Worm (Caenorhabditis elegans) whole organism, L4 larva: ENCODE measurements around the gene D1046.4.
A peak's percentile ranks its signal among the peaks of the same experiment; 100 is the strongest.

Experiments
- D1046.2 ChIP-seq: fragments of 200-800 bp; sonication (Bioruptor generic); IDR thresholded peaks from 2 replicates; pipeline ENCODE4 v1.3.6; 2022; ENCODE audit warnings: missing genetic modification characterization, missing compliant biosample characterization
- F10B5.3 ChIP-seq: sonication (generic microtip); optimal IDR thresholded peaks from 2 replicates; lab custom pipeline; 2016; ENCODE audit warnings: mild to moderate bottlenecking, missing genetic modification characterization, missing compliant biosample characterization
- F49E8.2 ChIP-seq: sonication (generic microtip); optimal IDR thresholded peaks from 2 replicates; lab custom pipeline; 2016; ENCODE audit warnings: missing compliant biosample characterization, mild to moderate bottlenecking, missing genetic modification characterization, borderline replicate concordance
- T20F7.1 ChIP-seq: fragments of 200-800 bp; sonication (Bioruptor generic); optimal IDR thresholded peaks from 2 replicates; lab custom pipeline; 2018; ENCODE audit warnings: mild to moderate bottlenecking, missing genetic modification characterization, missing compliant biosample characterization
- T26A8.4 ChIP-seq: fragments of 200-800 bp; sonication (Bioruptor generic); IDR thresholded peaks from 2 replicates; pipeline ENCODE4 v1.3.6; 2022; ENCODE audit warnings: missing genetic modification characterization, missing compliant biosample characterization
- Y48G9A.11 ChIP-seq: fragments of 200-800 bp; sonication (Bioruptor generic); IDR thresholded peaks from 2 replicates; pipeline ENCODE4 v1.3.6; 2022; ENCODE audit warnings: missing genetic modification reagents, missing genetic modification characterization, missing compliant biosample characterization
- ZK337.2 ChIP-seq: fragments of 200-800 bp; sonication (Bioruptor generic); IDR thresholded peaks from 2 replicates; pipeline ENCODE4 v1.3.6; 2022; ENCODE audit warnings: missing genetic modification reagents, missing genetic modification characterization, missing compliant biosample characterization
- aha-1 ChIP-seq: fragments of 150-350 bp; peaks from one replicate; lab custom pipeline; 2014; ENCODE audit warnings: missing biosample characterization, missing genetic modification characterization
- aly-2 ChIP-seq: sonication (generic microtip); optimal IDR thresholded peaks from 2 replicates; lab custom pipeline; 2018; ENCODE audit warnings: missing biosample characterization, missing genetic modification characterization
- ama-1 ChIP-seq: fragments of 150-350 bp; optimal IDR thresholded peaks from 2 replicates; lab custom pipeline; 2014; ENCODE audit warnings: inconsistent platforms, mixed read lengths
- arid-1 ChIP-seq: fragments of 200-800 bp; sonication (Bioruptor generic); conservative IDR thresholded peaks from 2 replicates; pipeline ENCODE4 v1.3.6; 2022; ENCODE audit warnings: missing genetic modification reagents, missing genetic modification characterization, missing compliant biosample characterization
- ceh-20 ChIP-seq: fragments of 200-800 bp; sonication (Bioruptor generic); IDR thresholded peaks from 2 replicates; pipeline ENCODE4 v1.3.6; 2022; ENCODE audit warnings: missing genetic modification reagents, missing genetic modification characterization, missing compliant biosample characterization
- ceh-28 ChIP-seq: fragments of 150-350 bp; optimal IDR thresholded peaks from 2 replicates; lab custom pipeline; 2014; ENCODE audit warnings: missing biosample characterization, missing genetic modification reagents, missing genetic modification characterization
- ceh-62 ChIP-seq: sonication (generic microtip); optimal IDR thresholded peaks from 2 replicates; lab custom pipeline; 2017; ENCODE audit warnings: missing biosample characterization, missing genetic modification characterization
- ceh-82 ChIP-seq: sonication (generic microtip); optimal IDR thresholded peaks from 2 replicates; lab custom pipeline; 2017; ENCODE audit warnings: missing biosample characterization, missing genetic modification characterization
- ces-1 ChIP-seq: fragments of 150-350 bp; sonication (generic microtip); optimal IDR thresholded peaks from 4 replicates; lab custom pipeline; 2014; ENCODE audit warnings: missing biosample characterization, missing genetic modification reagents, missing genetic modification characterization
- ctbp-1 ChIP-seq: fragments of 200-800 bp; sonication (Bioruptor generic); IDR thresholded peaks from 2 replicates; pipeline ENCODE4 v1.3.6; 2022; ENCODE audit warnings: missing genetic modification reagents, missing genetic modification characterization, missing compliant biosample characterization
- daf-16 ChIP-seq, 3 experiments: sonication (generic microtip); optimal IDR thresholded peaks; 2 replicates each; lab custom pipeline; 2016 to 2017; ENCODE audit warnings: missing genetic modification characterization in 3 of 3, missing genetic modification reagents in 3 of 3, mild to moderate bottlenecking in 2 of 3, missing compliant biosample characterization in 2 of 3, missing biosample characterization in 1 of 3, moderate library complexity in 1 of 3
- daf-19 ChIP-seq: fragments of 200-800 bp; sonication (Bioruptor generic); conservative IDR thresholded peaks from 2 replicates; pipeline ENCODE4 v1.3.6; 2022; ENCODE audit warnings: missing genetic modification characterization, missing compliant biosample characterization
- daf-8 ChIP-seq: fragments of 200-800 bp; sonication (Bioruptor generic); IDR thresholded peaks from 2 replicates; pipeline ENCODE4 v1.3.6; 2022; ENCODE audit warnings: missing genetic modification characterization, missing compliant biosample characterization
- dmd-8 ChIP-seq: fragments of 200-800 bp; sonication (Bioruptor generic); IDR thresholded peaks from 2 replicates; pipeline ENCODE4 v1.3.6; 2022; ENCODE audit warnings: missing genetic modification characterization, missing compliant biosample characterization
- dpl-1 ChIP-seq: fragments of 150-350 bp; optimal IDR thresholded peaks from 2 replicates; lab custom pipeline; 2014; ENCODE audit warnings: missing biosample characterization, missing genetic modification reagents, missing genetic modification characterization
- dve-1 ChIP-seq: sonication (generic microtip); optimal IDR thresholded peaks from 2 replicates; lab custom pipeline; 2017; ENCODE audit warnings: antibody characterized with exemption, mild to moderate bottlenecking, missing genetic modification characterization, missing compliant biosample characterization; ENCODE audit not compliant: insufficient read depth
- egl-27 ChIP-seq: sonication (generic microtip); optimal IDR thresholded peaks from 3 replicates; lab custom pipeline; 2017; ENCODE audit warnings: missing biosample characterization, missing genetic modification reagents, missing genetic modification characterization
- hlh-11 ChIP-seq: fragments of 200-800 bp; sonication (Bioruptor generic); optimal IDR thresholded peaks from 2 replicates; lab custom pipeline; 2018; ENCODE audit warnings: mild to moderate bottlenecking, missing genetic modification characterization, missing compliant biosample characterization
- hmg-1.1 ChIP-seq: fragments of 200-800 bp; sonication (Bioruptor generic); IDR thresholded peaks from 2 replicates; pipeline ENCODE4 v1.3.6; 2022; ENCODE audit warnings: missing genetic modification reagents, missing genetic modification characterization, missing compliant biosample characterization
- lim-7 ChIP-seq: fragments of 200-800 bp; sonication (Bioruptor generic); IDR thresholded peaks from 2 replicates; pipeline ENCODE4 v1.3.6; 2022; ENCODE audit warnings: missing genetic modification characterization, missing compliant biosample characterization
- lin-13 ChIP-seq: fragments of 150-350 bp; optimal IDR thresholded peaks from 2 replicates; lab custom pipeline; 2014; ENCODE audit warnings: missing biosample characterization, missing genetic modification reagents, missing genetic modification characterization
- lin-29 ChIP-seq: fragments of 200-800 bp; sonication (Bioruptor generic); IDR thresholded peaks from 2 replicates; pipeline ENCODE4 v1.3.6; 2022; ENCODE audit warnings: missing genetic modification reagents, missing genetic modification characterization, missing compliant biosample characterization
- lin-38 ChIP-seq: fragments of 200-800 bp; sonication (Bioruptor generic); IDR thresholded peaks from 2 replicates; pipeline ENCODE4 v1.3.6; 2022; ENCODE audit warnings: missing genetic modification reagents, missing genetic modification characterization, missing compliant biosample characterization
- lir-3 ChIP-seq: sonication (generic microtip); optimal IDR thresholded peaks from 2 replicates; lab custom pipeline; 2016; ENCODE audit warnings: mild to moderate bottlenecking, missing genetic modification characterization, missing compliant biosample characterization
- madf-5 ChIP-seq, 2 experiments: fragments of 200-800 bp; sonication (Bioruptor generic); IDR thresholded peaks; 2 replicates each; pipeline ENCODE4 v1.3.6; 2022; ENCODE audit warnings: missing compliant biosample characterization in 2 of 2, missing genetic modification characterization in 2 of 2
- mdl-1 ChIP-seq, 2 experiments: fragments of 150-350 bp in 1 of 2; sonication (generic microtip) in 1 of 2; optimal IDR thresholded peaks; 2 replicates each; lab custom pipeline; 2014 to 2017; ENCODE audit warnings: missing biosample characterization in 2 of 2, missing genetic modification characterization in 2 of 2
- mep-1 ChIP-seq: fragments of 150-350 bp; sonication (generic microtip); optimal IDR thresholded peaks from 3 replicates; lab custom pipeline; 2014; ENCODE audit warnings: missing biosample characterization, missing genetic modification characterization
- nhr-11 ChIP-seq: fragments of 150-350 bp; optimal IDR thresholded peaks from 2 replicates; lab custom pipeline; 2014; ENCODE audit warnings: missing biosample characterization, missing genetic modification characterization
- nhr-237 ChIP-seq: sonication (generic microtip); optimal IDR thresholded peaks from 2 replicates; lab custom pipeline; 2017; ENCODE audit warnings: missing biosample characterization, missing genetic modification characterization
- nhr-28 ChIP-seq: fragments of 150-350 bp; optimal IDR thresholded peaks from 2 replicates; lab custom pipeline; 2014; ENCODE audit warnings: missing biosample characterization, missing genetic modification characterization
- nhr-41 ChIP-seq: fragments of 200-800 bp; sonication (Bioruptor generic); IDR thresholded peaks from 2 replicates; pipeline ENCODE4 v1.3.6; 2022; ENCODE audit warnings: missing genetic modification reagents, missing genetic modification characterization, missing compliant biosample characterization
- pha-4 ChIP-seq, 2 experiments: fragments of 150-350 bp in 1 of 2; fragments of 200-800 bp in 1 of 2; sonication (Bioruptor generic) in 1 of 2; IDR thresholded peaks in 1 of 2; optimal IDR thresholded peaks in 1 of 2; 2 replicates each; pipeline versions ENCODE4 v1.3.6 to Lab custom; 2014 to 2022; ENCODE audit warnings: missing genetic modification characterization in 2 of 2, missing genetic modification reagents in 2 of 2, missing biosample characterization in 1 of 2, missing compliant biosample characterization in 1 of 2
- php-3 ChIP-seq: fragments of 200-800 bp; sonication (Bioruptor generic); IDR thresholded peaks from 2 replicates; pipeline ENCODE4 v1.3.6; 2022; ENCODE audit warnings: missing genetic modification reagents, missing genetic modification characterization, missing compliant biosample characterization
- pqm-1 ChIP-seq: sonication (generic microtip); optimal IDR thresholded peaks from 2 replicates; lab custom pipeline; 2017; ENCODE audit warnings: missing biosample characterization, missing genetic modification characterization
- saeg-2 ChIP-seq: fragments of 200-800 bp; sonication (Bioruptor generic); IDR thresholded peaks from 2 replicates; pipeline ENCODE4 v1.3.6; 2022; ENCODE audit warnings: missing genetic modification reagents, missing genetic modification characterization, missing compliant biosample characterization
- snpc-4 ChIP-seq: fragments of 150-350 bp; optimal IDR thresholded peaks from 2 replicates; lab custom pipeline; 2014; ENCODE audit warnings: missing biosample characterization, missing genetic modification characterization
- spr-1 ChIP-seq: sonication (generic microtip); optimal IDR thresholded peaks from 2 replicates; lab custom pipeline; 2016; ENCODE audit warnings: mild to moderate bottlenecking, missing genetic modification characterization, missing compliant biosample characterization
- spr-3 ChIP-seq: fragments of 200-800 bp; sonication (Bioruptor generic); optimal IDR thresholded peaks from 2 replicates; lab custom pipeline; 2018; ENCODE audit warnings: mild to moderate bottlenecking, missing genetic modification characterization, missing compliant biosample characterization
- tra-1 ChIP-seq: fragments of 200-800 bp; sonication (Bioruptor generic); IDR thresholded peaks from 2 replicates; pipeline ENCODE4 v1.3.6; 2022; ENCODE audit warnings: missing genetic modification reagents, missing genetic modification characterization, missing compliant biosample characterization
- unc-130 ChIP-seq: sonication (generic microtip); optimal IDR thresholded peaks from 2 replicates; lab custom pipeline; 2016; ENCODE audit warnings: missing genetic modification reagents, missing genetic modification characterization, missing compliant biosample characterization
- vab-7 ChIP-seq: fragments of 200-800 bp; sonication (Bioruptor generic); IDR thresholded peaks from 2 replicates; pipeline ENCODE4 v1.3.6; 2022; ENCODE audit warnings: missing genetic modification reagents, missing genetic modification characterization, missing compliant biosample characterization
- zag-1 ChIP-seq: fragments of 150-350 bp; optimal IDR thresholded peaks from 2 replicates; lab custom pipeline; 2014; ENCODE audit warnings: missing biosample characterization, missing genetic modification characterization
- zfp-2 ChIP-seq: sonication (generic microtip); optimal IDR thresholded peaks from 2 replicates; lab custom pipeline; 2016; ENCODE audit warnings: mild to moderate bottlenecking, missing genetic modification characterization, missing compliant biosample characterization
- ztf-11 ChIP-seq: fragments of 150-350 bp; optimal IDR thresholded peaks from 2 replicates; lab custom pipeline; 2014; ENCODE audit warnings: missing biosample characterization, missing genetic modification characterization

D1046.4 gene

ce11 chrIV:8927093-8927492, 6.6 kb upstream of the D1046.4 start (continued):
- peak in 1 of 2 experiments; percentile 6 for TF ChIP-seq mdl-1 (tag; optimal IDR thresholded peaks at IDR 0.05; lab: Kevin White, UChicago)
- TF ChIP-seq D1046.2 (GFP tag; lab: Robert Waterston, UW): no peak
- peak; percentile 56 for TF ChIP-seq F10B5.3 (tag; lab: Kevin White, UChicago)
- peak; percentile 16 for TF ChIP-seq nhr-11 (tag; lab: Kevin White, UChicago)
- TF ChIP-seq ces-1 (GFP tag; lab: Kevin White, UChicago): no peak
- peak; percentile 73; the same call in 1 of the 2 replicates for TF ChIP-seq lin-29
- TF ChIP-seq Y48G9A.11 (GFP tag; lab: Robert Waterston, UW): peak; percentile 84
- no peak for TF ChIP-seq aly-2 (tag; lab: Kevin White, UChicago)
- peak; percentile 74 for TF ChIP-seq lin-13 (GFP tag; lab: Kevin White, UChicago)
- peak; percentile 81 for TF ChIP-seq saeg-2 (GFP tag; lab: Robert Waterston, UW)
- peak; percentile 41 for TF ChIP-seq ama-1 (lab: Kevin White, UChicago)
- TF ChIP-seq lir-3: peak; percentile 66
- TF ChIP-seq tra-1 (GFP tag; lab: Robert Waterston, UW): peak; percentile 80
- peak; percentile 87 for TF ChIP-seq mep-1 (tag; lab: Kevin White, UChicago)
- TF ChIP-seq ztf-11 (tag; lab: Kevin White, UChicago): no peak
- peak; percentile 98 for TF ChIP-seq lim-7 (GFP tag; lab: Robert Waterston, UW)
- 0 out of 2 replicates have a peak, but pooled peaks have one; percentile 9 for TF ChIP-seq daf-19 (GFP tag; lab: Robert Waterston, UW)
- peak; percentile 64 for TF ChIP-seq zfp-2 (tag; lab: Kevin White, UChicago)
- peak; percentile 76 to 82 for TF ChIP-seq madf-5 (GFP tag; IDR thresholded peaks at IDR 0.05; lab: Robert Waterston, UW)
- peak; percentile 96 for TF ChIP-seq pha-4 (GFP tag; IDR thresholded peaks at IDR 0.05; lab: Robert Waterston, UW)
- TF ChIP-seq pha-4 (tag; optimal IDR thresholded peaks at IDR 0.05; lab: Kevin White, UChicago): no peak
- TF ChIP-seq daf-8: peak; percentile 89; the same call in 1 of the 2 replicates
- peak; percentile 70 for TF ChIP-seq F49E8.2 (tag; lab: Kevin White, UChicago)
- no peak for TF ChIP-seq snpc-4
- peak; percentile 88 for TF ChIP-seq php-3 (GFP tag; lab: Robert Waterston, UW)
- peak; percentile 91; the same call in 1 of the 2 replicates for TF ChIP-seq vab-7 (GFP tag; lab: Robert Waterston, UW)
- peak; percentile 51 for TF ChIP-seq egl-27 (tag; lab: Kevin White, UChicago)
- TF ChIP-seq dve-1 (tag; lab: Kevin White, UChicago): peak; percentile 90
- TF ChIP-seq spr-3: peak; percentile 83
- TF ChIP-seq T20F7.1 (GFP tag; lab: Kevin White, UChicago): peak; percentile 93
- TF ChIP-seq arid-1 (GFP tag; lab: Robert Waterston, UW): peak; percentile 92
- TF ChIP-seq ceh-62 (tag; lab: Kevin White, UChicago): no peak
- TF ChIP-seq hlh-11: peak; percentile 85
- TF ChIP-seq T26A8.4 (GFP tag; lab: Robert Waterston, UW): peak; percentile 91
- TF ChIP-seq nhr-41: peak; percentile 87
- peak; percentile 93 for TF ChIP-seq aha-1 (tag; lab: Kevin White, UChicago)
- peak; percentile 98 for TF ChIP-seq dmd-8 (GFP tag; lab: Robert Waterston, UW)
- peak; percentile 40 for TF ChIP-seq dpl-1 (GFP tag; lab: Kevin White, UChicago)
- peak; percentile 85 for TF ChIP-seq lin-38 (GFP tag; lab: Robert Waterston, UW)
- peak; percentile 16 for TF ChIP-seq zag-1 (tag; lab: Kevin White, UChicago)
- peak; percentile 80 for TF ChIP-seq ZK337.2 (GFP tag; lab: Robert Waterston, UW)
- no peak for TF ChIP-seq nhr-237 (tag; lab: Kevin White, UChicago)
- peak; percentile 42 for TF ChIP-seq ceh-28
- TF ChIP-seq spr-1 (tag; lab: Kevin White, UChicago): peak; percentile 80
- peak; percentile 25 for TF ChIP-seq pqm-1 (tag; lab: Kevin White, UChicago)
- no peak for TF ChIP-seq ceh-82 (tag; lab: Kevin White, UChicago)
- peak; percentile 87 for TF ChIP-seq unc-130 (GFP tag; lab: Kevin White, UChicago)
- peak; percentile 26 for TF ChIP-seq nhr-28 (tag; lab: Kevin White, UChicago)
- peak; percentile 85 to 93 for TF ChIP-seq daf-16 (GFP tag; optimal IDR thresholded peaks at IDR 0.05; lab: Kevin White, UChicago)
- peak; percentile 75 for TF ChIP-seq daf-16 (tag; optimal IDR thresholded peaks at IDR 0.05; lab: Kevin White, UChicago)
- peak; percentile 84 for TF ChIP-seq ceh-20 (GFP tag; lab: Robert Waterston, UW)
- peak; percentile 89 for TF ChIP-seq ctbp-1 (GFP tag; lab: Robert Waterston, UW)
- TF ChIP-seq hmg-1.1 (GFP tag; lab: Robert Waterston, UW): peak; percentile 84
